Worm (Caenorhabditis elegans) whole organism, L3 larva: Measurements from ENCODE around the gene spe-19.

Experiments
- R02D3.7 ChIP-seq: fragments of 150-350 bp; optimal IDR thresholded peaks from 2 replicates; lab custom pipeline; 2014; ENCODE audit warnings: missing biosample characterization, missing genetic modification characterization
- ZK546.5 ChIP-seq: sonication (generic microtip); optimal IDR thresholded peaks from 2 replicates; lab custom pipeline; 2017; ENCODE audit warnings: missing biosample characterization, missing genetic modification characterization
- ceh-16 ChIP-seq: sonication (generic microtip); optimal IDR thresholded peaks from 2 replicates; lab custom pipeline; 2017; ENCODE audit warnings: missing biosample characterization, missing genetic modification characterization
- ceh-28 ChIP-seq: fragments of 150-350 bp; optimal IDR thresholded peaks from 2 replicates; lab custom pipeline; 2014; ENCODE audit warnings: missing biosample characterization, missing genetic modification reagents, missing genetic modification characterization
- ceh-82 ChIP-seq: fragments of 150-350 bp; optimal IDR thresholded peaks from 2 replicates; lab custom pipeline; 2014; ENCODE audit warnings: missing biosample characterization, missing genetic modification characterization
- ceh-9 ChIP-seq: sonication (generic microtip); optimal IDR thresholded peaks from 2 replicates; lab custom pipeline; 2018; ENCODE audit warnings: missing biosample characterization, missing genetic modification characterization
- daf-12 ChIP-seq: fragments of 150-350 bp; optimal IDR thresholded peaks from 2 replicates; lab custom pipeline; 2014; ENCODE audit warnings: missing biosample characterization, missing genetic modification reagents, missing genetic modification characterization
- egl-27 ChIP-seq: sonication (generic microtip); optimal IDR thresholded peaks from 4 replicates; lab custom pipeline; 2017; ENCODE audit warnings: missing biosample characterization, missing genetic modification reagents, missing genetic modification characterization
- elt-1 ChIP-seq: fragments of 150-350 bp; optimal IDR thresholded peaks from 2 replicates; lab custom pipeline; 2014; ENCODE audit warnings: missing biosample characterization, missing genetic modification characterization
- elt-2 ChIP-seq: sonication (generic microtip); optimal IDR thresholded peaks from 2 replicates; lab custom pipeline; 2016; ENCODE audit warnings: missing genetic modification reagents, mild to moderate bottlenecking, missing genetic modification characterization, missing compliant biosample characterization
- eor-1 ChIP-seq, 2 experiments: fragments of 150-350 bp; optimal IDR thresholded peaks; 2 replicates each; lab custom pipeline; 2014 to 2018; ENCODE audit warnings: missing biosample characterization in 2 of 2, missing genetic modification characterization in 2 of 2
- fkh-10 ChIP-seq: sonication (generic microtip); optimal IDR thresholded peaks from 2 replicates; lab custom pipeline; 2017; ENCODE audit warnings: missing biosample characterization, missing genetic modification reagents, missing genetic modification characterization
- fos-1 ChIP-seq: fragments of 150-350 bp; optimal IDR thresholded peaks from 2 replicates; lab custom pipeline; 2014; ENCODE audit warnings: missing biosample characterization, missing genetic modification characterization
- jun-1 ChIP-seq: fragments of 150-350 bp; optimal IDR thresholded peaks from 2 replicates; lab custom pipeline; 2014; ENCODE audit warnings: missing biosample characterization, missing genetic modification reagents, missing genetic modification characterization
- lin-15B ChIP-seq: fragments of 150-350 bp; optimal IDR thresholded peaks from 2 replicates; lab custom pipeline; 2014; ENCODE audit warnings: missing biosample characterization, missing genetic modification characterization
- lsy-12 ChIP-seq: sonication (generic microtip); optimal IDR thresholded peaks from 2 replicates; lab custom pipeline; 2016; ENCODE audit warnings: mild to moderate bottlenecking, missing genetic modification characterization, missing compliant biosample characterization
- mdl-1 ChIP-seq: fragments of 150-350 bp; optimal IDR thresholded peaks from 2 replicates; lab custom pipeline; 2014; ENCODE audit warnings: missing biosample characterization, missing genetic modification characterization
- nhr-11 ChIP-seq: fragments of 150-350 bp; optimal IDR thresholded peaks from 2 replicates; lab custom pipeline; 2014; ENCODE audit warnings: missing biosample characterization, missing genetic modification characterization
- nhr-12 ChIP-seq: fragments of 150-350 bp; optimal IDR thresholded peaks from 2 replicates; lab custom pipeline; 2014; ENCODE audit warnings: missing biosample characterization, missing genetic modification characterization
- nhr-23 ChIP-seq: fragments of 150-350 bp; optimal IDR thresholded peaks from 2 replicates; lab custom pipeline; 2014; ENCODE audit warnings: missing biosample characterization, missing genetic modification reagents, missing genetic modification characterization
- nhr-237 ChIP-seq: fragments of 150-350 bp; optimal IDR thresholded peaks from 2 replicates; lab custom pipeline; 2014; ENCODE audit warnings: missing biosample characterization, missing genetic modification characterization
- nhr-43 ChIP-seq: sonication (generic microtip); optimal IDR thresholded peaks from 2 replicates; lab custom pipeline; 2016; ENCODE audit warnings: mild to moderate bottlenecking, missing genetic modification characterization, missing compliant biosample characterization; ENCODE audit not compliant: poor library complexity, severe bottlenecking
- nhr-67 ChIP-seq: fragments of 150-350 bp; optimal IDR thresholded peaks from 2 replicates; lab custom pipeline; 2014; ENCODE audit warnings: missing biosample characterization, missing genetic modification characterization
- nhr-76 ChIP-seq: fragments of 150-350 bp; sonication (generic microtip); optimal IDR thresholded peaks from 5 replicates; lab custom pipeline; 2014; ENCODE audit warnings: missing biosample characterization, missing genetic modification characterization
- nhr-77 ChIP-seq: fragments of 150-350 bp; optimal IDR thresholded peaks from 2 replicates; lab custom pipeline; 2014; ENCODE audit warnings: missing biosample characterization, missing genetic modification characterization
- pha-4 ChIP-seq: fragments of 150-350 bp; optimal IDR thresholded peaks from 2 replicates; lab custom pipeline; 2014; ENCODE audit warnings: missing biosample characterization, missing genetic modification reagents, missing genetic modification characterization
- sea-2 ChIP-seq: fragments of 150-350 bp; sonication (generic microtip); optimal IDR thresholded peaks from 4 replicates; lab custom pipeline; 2014; ENCODE audit warnings: missing biosample characterization, missing genetic modification reagents, missing genetic modification characterization
- skn-1 ChIP-seq: fragments of 150-350 bp; optimal IDR thresholded peaks from 2 replicates; lab custom pipeline; 2014; ENCODE audit warnings: missing biosample characterization, missing genetic modification characterization
- snpc-4 ChIP-seq: fragments of 150-350 bp; optimal IDR thresholded peaks from 2 replicates; lab custom pipeline; 2014; ENCODE audit warnings: missing biosample characterization, missing genetic modification characterization
- unc-39 ChIP-seq: sonication (generic microtip); optimal IDR thresholded peaks from 4 replicates; lab custom pipeline; 2017; ENCODE audit warnings: missing biosample characterization, missing genetic modification characterization
- unc-62 ChIP-seq: fragments of 150-350 bp; sonication (generic microtip); optimal IDR thresholded peaks from 4 replicates; lab custom pipeline; 2014; ENCODE audit warnings: missing biosample characterization, missing genetic modification reagents, missing genetic modification characterization
- zag-1 ChIP-seq: fragments of 150-350 bp; optimal IDR thresholded peaks from 2 replicates; lab custom pipeline; 2014; ENCODE audit warnings: missing biosample characterization, missing genetic modification characterization
- ztf-4 ChIP-seq: fragments of 150-350 bp; optimal IDR thresholded peaks from 2 replicates; lab custom pipeline; 2014; ENCODE audit warnings: missing biosample characterization, missing genetic modification characterization

The spe-19 gene

ce11 chrV:20004385-20004784 is 42.8 kb downstream of the spe-19 start, which contains the start of gene unc-51:
Gene unc-51 (minus strand): TSS chrV:20004485.
- no peak for TF ChIP-seq fkh-10
- peak; percentile 7 for TF ChIP-seq elt-2 (tag; lab: Kevin White, UChicago)
- TF ChIP-seq nhr-23: no peak
- TF ChIP-seq pha-4 (tag; lab: Kevin White, UChicago): peak; percentile 12
- TF ChIP-seq, all 47 proteins: peak for 2

- TF ChIP-seq ceh-16 (tag; lab: Kevin White, UChicago) (no peak), eor-1 (tag; optimal IDR thresholded peaks at IDR 0.05; lab: Kevin White, UChicago) (no peak), ZK546.5 (tag; lab: Kevin White, UChicago) (no peak)
Measured at ce11 chrV:20002194-20002593, 45.0 kb downstream of the spe-19 start.

- TF ChIP-seq nhr-11 (tag; lab: Kevin White, UChicago) (no peak), lsy-12 (no peak)
Measured at ce11 chrV:20000639-20001038, 46.6 kb downstream of the spe-19 start.

- no peak for TF ChIP-seq skn-1
Measured at ce11 chrV:19999789-20000188, 47.4 kb downstream of the spe-19 start.

ce11 chrV:19999100-19999499 is 48.1 kb downstream of the spe-19 start:
- TF ChIP-seq ceh-9 (tag; lab: Kevin White, UChicago) (no peak), zag-1 (tag; lab: Kevin White, UChicago) (no peak), daf-12 (tag; lab: Kevin White, UChicago) (no peak), pha-4 (tag; lab: Kevin White, UChicago) (no peak), R02D3.7 (tag; lab: Kevin White, UChicago) (no peak), elt-1 (no peak), sea-2 (GFP tag; lab: Kevin White, UChicago) (no peak), fkh-10 (no peak), unc-39 (tag; lab: Kevin White, UChicago) (no peak), nhr-76 (no peak), nhr-237 (tag; lab: Kevin White, UChicago) (no peak), ztf-4 (no peak), jun-1 (tag; lab: Kevin White, UChicago) (no peak), ceh-82 (no peak), nhr-77 (no peak), unc-62 (GFP tag; lab: Kevin White, UChicago) (no peak), ceh-28 (tag; lab: Kevin White, UChicago) (no peak), nhr-12 (tag; lab: Kevin White, UChicago) (no peak), lin-15B (tag; lab: Kevin White, UChicago) (no peak), egl-27 (tag; lab: Kevin White, UChicago) (no peak)

ce11 chrV:19998203-19998836 is 48.9 kb downstream of the spe-19 start:
- TF ChIP-seq daf-12 (tag; lab: Kevin White, UChicago) (no peak), ceh-28 (tag; lab: Kevin White, UChicago) (peak; percentile 78)

- TF ChIP-seq daf-12 (tag; lab: Kevin White, UChicago) (no peak), elt-1 (no peak), pha-4 (tag; lab: Kevin White, UChicago) (no peak), lsy-12 (no peak), ztf-4 (no peak), fkh-10 (no peak), snpc-4 (tag; lab: Kevin White, UChicago) (no peak), eor-1 (tag; optimal IDR thresholded peaks at IDR 0.05; lab: Kevin White, UChicago) (no peak), mdl-1 (tag; lab: Kevin White, UChicago) (no peak), nhr-23 (no peak), zag-1 (tag; lab: Kevin White, UChicago) (no peak), sea-2 (GFP tag; lab: Kevin White, UChicago) (no peak), R02D3.7 (tag; lab: Kevin White, UChicago) (no peak), fos-1 (no peak), nhr-67 (tag; lab: Kevin White, UChicago) (no peak), nhr-43 (no peak)
Measured at ce11 chrV:19997481-19997880, 49.7 kb downstream of the spe-19 start.
